Worm (Caenorhabditis elegans) whole organism, L4 larva: Measurements from ENCODE around the gene ZC13.10.
"Not testable (repeated sequence)": the region's sequence is repeated elsewhere in the genome, so short reads cannot be mapped to it uniquely, and the experiment has no call there.

Experiments
- R02D3.7 ChIP-seq: fragments of 150-350 bp; sonication (generic microtip); optimal IDR thresholded peaks from 3 replicates; lab custom pipeline; 2014; ENCODE audit warnings: missing biosample characterization, missing genetic modification characterization
- Y105C5A.15 ChIP-seq: fragments of 200-800 bp; sonication (Bioruptor generic); IDR thresholded peaks from 2 replicates; pipeline ENCODE4 v1.3.6; 2022; ENCODE audit warnings: missing genetic modification characterization, missing compliant biosample characterization
- ama-1 ChIP-seq: fragments of 150-350 bp; optimal IDR thresholded peaks from 2 replicates; lab custom pipeline; 2014; ENCODE audit warnings: inconsistent platforms, mixed read lengths
- ceh-82 ChIP-seq: sonication (generic microtip); optimal IDR thresholded peaks from 2 replicates; lab custom pipeline; 2017; ENCODE audit warnings: missing biosample characterization, missing genetic modification characterization
- daf-16 ChIP-seq, 3 experiments: sonication (generic microtip); optimal IDR thresholded peaks; 2 replicates each; lab custom pipeline; 2016 to 2017; ENCODE audit warnings: missing genetic modification characterization in 3 of 3, missing genetic modification reagents in 3 of 3, mild to moderate bottlenecking in 2 of 3, missing compliant biosample characterization in 2 of 3, missing biosample characterization in 1 of 3, moderate library complexity in 1 of 3
- egl-27 ChIP-seq: sonication (generic microtip); optimal IDR thresholded peaks from 3 replicates; lab custom pipeline; 2017; ENCODE audit warnings: missing biosample characterization, missing genetic modification reagents, missing genetic modification characterization
- egl-43 ChIP-seq: fragments of 200-800 bp; sonication (Bioruptor generic); IDR thresholded peaks from 2 replicates; pipeline ENCODE4 v1.3.6; 2022; ENCODE audit warnings: missing genetic modification reagents, missing genetic modification characterization, missing compliant biosample characterization
- fos-1 ChIP-seq: fragments of 150-350 bp; optimal IDR thresholded peaks from 2 replicates; lab custom pipeline; 2014; ENCODE audit warnings: missing biosample characterization, missing genetic modification characterization
- gei-8 ChIP-seq: fragments of 200-800 bp; sonication (Bioruptor generic); optimal IDR thresholded peaks from 2 replicates; lab custom pipeline; 2018; ENCODE audit warnings: mild to moderate bottlenecking, missing genetic modification characterization, missing compliant biosample characterization
- nhr-11 ChIP-seq: fragments of 150-350 bp; optimal IDR thresholded peaks from 2 replicates; lab custom pipeline; 2014; ENCODE audit warnings: missing biosample characterization, missing genetic modification characterization
- nhr-6 ChIP-seq: fragments of 150-350 bp; optimal IDR thresholded peaks from 2 replicates; lab custom pipeline; 2014; ENCODE audit warnings: missing biosample characterization, missing genetic modification characterization
- snpc-4 ChIP-seq: fragments of 150-350 bp; optimal IDR thresholded peaks from 2 replicates; lab custom pipeline; 2014; ENCODE audit warnings: missing biosample characterization, missing genetic modification characterization

DNA sequence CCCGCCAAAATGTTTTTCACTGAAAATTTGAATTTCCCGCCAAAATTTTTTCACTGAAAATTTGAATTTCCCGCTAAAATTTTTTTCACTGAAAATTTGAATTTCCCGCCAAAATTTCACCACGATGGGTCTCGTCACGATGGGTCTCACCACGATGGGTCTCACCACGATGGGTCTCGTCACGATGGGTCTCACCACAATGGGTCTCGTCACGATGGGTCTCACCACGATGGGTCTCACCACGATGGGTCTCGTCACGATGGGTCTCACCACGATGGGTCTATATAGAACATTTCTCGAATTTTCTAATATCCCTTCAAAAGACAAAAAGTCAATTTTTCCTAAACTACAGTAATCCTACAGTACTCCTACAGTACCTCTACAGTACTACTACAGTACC is 41.3 kb upstream of the ZC13.10 start:
- not testable (repeated sequence) for TF ChIP-seq fos-1; snpc-4 (tag; lab: Kevin White, UChicago); egl-43 (GFP tag; lab: Robert Waterston, UW); ama-1 (lab: Kevin White, UChicago); Y105C5A.15 (GFP tag; lab: Robert Waterston, UW); gei-8 (GFP tag; lab: Kevin White, UChicago); ceh-82 (tag; lab: Kevin White, UChicago); nhr-11 (tag; lab: Kevin White, UChicago); daf-16 (GFP tag; optimal IDR thresholded peaks at IDR 0.05; lab: Kevin White, UChicago); daf-16 (tag; optimal IDR thresholded peaks at IDR 0.05; lab: Kevin White, UChicago); nhr-6 (tag; lab: Kevin White, UChicago); egl-27; R02D3.7
